Worm (Caenorhabditis elegans): ENCODE measurements around the gene try-14.

try-14 gene

DNA sequence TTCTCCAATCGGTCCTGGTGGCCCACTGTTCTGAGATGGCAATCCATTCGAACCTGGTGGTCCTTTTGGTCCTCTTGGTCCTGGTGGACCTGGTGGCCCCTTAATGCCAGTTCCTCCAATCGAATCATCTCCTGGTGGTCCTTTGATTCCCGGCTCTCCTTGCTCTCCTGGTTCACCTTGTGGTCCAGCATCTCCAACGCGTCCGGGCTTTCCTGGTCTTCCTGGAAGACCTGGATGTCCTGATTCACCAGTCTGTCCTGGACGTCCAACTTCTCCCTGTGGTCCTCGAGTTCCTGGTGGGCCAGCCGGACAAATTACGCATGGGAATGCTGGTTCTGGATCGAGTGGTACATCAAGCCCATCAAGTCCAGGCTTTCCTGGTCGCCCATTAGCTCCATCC lies 41.5 kb upstream of the try-14 start:
- no peak for TF ChIP-seq nhr-237 (tag; optimal IDR thresholded peaks at IDR 0.05)
- TF ChIP-seq egl-27 (tag; optimal IDR thresholded peaks at IDR 0.05) = no peak
- no peak for TF ChIP-seq nhr-43 (tag; optimal IDR thresholded peaks at IDR 0.05; ENCODE audit: poor library complexity, severe bottlenecking)
- no peak for TF ChIP-seq ZK546.5 (tag; optimal IDR thresholded peaks at IDR 0.05)
- no peak for TF ChIP-seq daf-12 (tag; optimal IDR thresholded peaks at IDR 0.05)
- TF ChIP-seq ztf-11 (tag; optimal IDR thresholded peaks at IDR 0.05) = no peak
- TF ChIP-seq mdl-1 (tag; optimal IDR thresholded peaks at IDR 0.05) = no peak
- TF ChIP-seq fkh-2 (tag; optimal IDR thresholded peaks at IDR 0.05) = no peak
- TF ChIP-seq ceh-16 (tag; optimal IDR thresholded peaks at IDR 0.05) = no peak
- TF ChIP-seq tbx-2 (tag; optimal IDR thresholded peaks at IDR 0.05) = no peak

DNA sequence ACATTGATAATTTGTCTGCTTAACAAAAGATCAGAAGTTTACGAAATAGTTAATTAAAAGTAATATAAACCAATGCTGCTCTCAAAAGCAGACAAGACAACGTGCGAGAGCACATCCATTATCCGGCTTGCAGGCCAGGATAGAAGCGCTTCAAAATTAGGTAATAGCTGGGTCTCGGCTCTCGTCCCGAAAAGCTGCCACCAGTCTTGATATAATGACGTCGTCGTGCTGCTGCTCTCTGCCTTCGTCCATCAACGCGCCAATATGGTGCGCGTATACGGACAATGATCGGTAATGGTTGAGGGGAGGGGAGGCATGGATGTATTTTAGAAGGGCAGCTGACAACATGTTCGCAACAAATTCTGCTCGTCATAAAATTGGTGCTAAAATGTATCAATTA lies 39.1 kb upstream of the try-14 start:
- TF ChIP-seq nhr-76 (tag; optimal IDR thresholded peaks at IDR 0.05) = no peak
- TF ChIP-seq lin-15B (tag; optimal IDR thresholded peaks at IDR 0.05) = no peak

DNA sequence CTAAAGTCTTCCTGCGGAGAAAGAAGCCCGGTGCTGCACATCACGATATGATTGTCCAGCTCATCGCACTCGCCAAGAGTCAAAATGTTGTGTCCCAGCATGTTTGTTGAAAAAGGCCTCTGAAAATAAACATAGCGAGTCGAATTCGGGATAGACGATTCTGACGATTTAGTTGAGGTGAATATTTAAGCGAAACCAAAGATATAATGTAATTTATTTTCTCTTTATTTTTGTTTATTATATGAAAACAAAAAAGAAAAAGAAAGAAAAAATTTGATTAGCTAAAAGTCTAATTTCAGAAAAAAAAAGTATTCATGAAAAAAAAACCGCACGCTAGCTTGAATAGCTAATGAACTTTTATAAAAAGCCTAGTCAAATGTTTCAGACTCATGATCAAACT lies 37.2 kb upstream of the try-14 start, which contains the start of gene ceh-14:
Gene ceh-14, minus strand, starts transcription at position 101 of the 400 bp plus-strand sequence.
- TF ChIP-seq ztf-11 (tag; optimal IDR thresholded peaks at IDR 0.05) = no peak
- TF ChIP-seq lin-39 (tag; optimal IDR thresholded peaks at IDR 0.05) = no peak
- no peak for TF ChIP-seq unc-62 (GFP tag; optimal IDR thresholded peaks at IDR 0.05)
- TF ChIP-seq hmg-11 (tag; optimal IDR thresholded peaks at IDR 0.05) = no peak
- no peak for TF ChIP-seq nhr-25 (tag; optimal IDR thresholded peaks at IDR 0.05)
- no peak for TF ChIP-seq fkh-10 (GFP tag; optimal IDR thresholded peaks at IDR 0.05)
- no peak for TF ChIP-seq ceh-82 (tag; optimal IDR thresholded peaks at IDR 0.05)
- no peak for TF ChIP-seq ZK546.5 (tag; optimal IDR thresholded peaks at IDR 0.05)
- no peak for TF ChIP-seq eor-1 (tag; optimal IDR thresholded peaks at IDR 0.05)
- no peak for TF ChIP-seq aly-2 (tag; optimal IDR thresholded peaks at IDR 0.05)
- no peak for TF ChIP-seq nhr-11 (tag; optimal IDR thresholded peaks at IDR 0.05)
- TF ChIP-seq ama-1 (optimal IDR thresholded peaks at IDR 0.05) = no peak
- no peak for TF ChIP-seq nhr-237 (tag; optimal IDR thresholded peaks at IDR 0.05)
- TF ChIP-seq ceh-28 (tag; optimal IDR thresholded peaks at IDR 0.05) = no peak

DNA sequence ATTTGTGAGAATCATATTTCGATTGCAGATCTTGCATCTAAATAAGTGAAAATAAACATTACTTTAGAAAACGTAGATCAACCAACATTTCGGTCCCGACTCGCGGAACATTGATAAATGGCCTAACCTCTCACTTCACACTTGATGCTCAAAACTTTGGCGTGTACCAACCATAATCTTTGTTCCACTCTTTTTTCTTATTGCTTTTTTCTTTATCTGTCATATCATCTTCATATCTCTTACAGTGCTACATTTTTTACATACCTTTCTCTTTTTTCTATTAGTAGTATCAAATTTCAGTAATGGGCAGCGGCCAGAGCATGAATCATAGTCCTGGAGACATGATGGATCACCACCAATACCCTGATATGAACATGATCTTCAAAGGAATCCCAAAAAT lies 29.9 kb upstream of the try-14 start, which contains the start of gene F46C8.3:
Gene F46C8.3, plus strand, starts transcription at position 301 of the 400 bp plus-strand sequence.
- TF ChIP-seq nhr-77 (tag; optimal IDR thresholded peaks at IDR 0.05) = no peak
- TF ChIP-seq zag-1 (tag; optimal IDR thresholded peaks at IDR 0.05) = no peak
- TF ChIP-seq fos-1 (tag; optimal IDR thresholded peaks at IDR 0.05) = no peak
- no peak for TF ChIP-seq eor-1 (tag; optimal IDR thresholded peaks at IDR 0.05)
- no peak for TF ChIP-seq ztf-4 (tag; optimal IDR thresholded peaks at IDR 0.05)
- TF ChIP-seq sea-2 (GFP tag; optimal IDR thresholded peaks at IDR 0.05) = no peak

DNA sequence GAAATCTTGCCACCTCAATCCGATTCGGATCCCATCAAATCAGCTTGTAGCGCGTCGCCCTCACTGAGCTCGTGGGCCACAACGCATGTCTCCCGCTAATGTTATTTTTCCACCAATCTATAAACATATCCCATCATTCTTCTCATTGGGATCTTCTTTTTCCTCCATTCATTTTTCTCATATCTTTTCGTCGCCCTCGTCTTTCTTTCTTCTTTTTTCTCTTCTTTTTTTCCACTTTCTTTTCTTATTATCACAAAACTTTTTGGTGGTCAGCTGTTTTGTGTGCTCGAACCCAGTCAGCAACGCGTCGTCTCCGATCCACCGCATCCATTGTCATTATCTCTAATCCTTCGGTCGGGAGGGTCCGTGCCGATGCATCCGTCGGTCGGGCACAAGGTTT lies 28.4 kb upstream of the try-14 start:
- no peak for TF ChIP-seq R02D3.7 (tag; optimal IDR thresholded peaks at IDR 0.05)
- TF ChIP-seq nfya-1 (tag; optimal IDR thresholded peaks at IDR 0.05; ENCODE audit: insufficient read depth) = peak; percentile 27
- no peak for TF ChIP-seq lin-39 (tag; optimal IDR thresholded peaks at IDR 0.05)

DNA sequence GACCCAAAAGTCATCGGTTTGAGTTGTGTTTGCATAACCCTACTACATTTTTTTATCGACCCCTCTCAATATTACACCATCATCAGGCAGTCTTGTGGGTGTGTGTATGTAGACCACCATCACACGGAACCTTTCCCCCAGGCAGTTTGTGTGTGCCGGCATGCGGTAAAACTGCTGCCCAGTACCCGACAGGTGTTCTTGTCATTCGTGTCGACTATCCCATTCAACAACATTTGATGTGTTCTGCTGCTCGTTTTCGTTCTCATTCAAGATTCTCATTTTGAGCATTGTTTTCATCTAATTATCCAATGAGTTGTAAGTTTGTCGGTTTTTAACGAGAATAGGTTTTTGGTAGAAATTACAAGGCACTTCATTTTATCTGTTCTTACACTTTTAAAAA lies 27.2 kb upstream of the try-14 start:
- TF ChIP-seq ceh-28 (tag; optimal IDR thresholded peaks at IDR 0.05) = no peak
- peak; percentile 93 for TF ChIP-seq egl-5 (tag; optimal IDR thresholded peaks at IDR 0.05)
- no peak for TF ChIP-seq elt-1 (tag; optimal IDR thresholded peaks at IDR 0.05)
- TF ChIP-seq ceh-82 (tag; optimal IDR thresholded peaks at IDR 0.05) = no peak
- peak; percentile 14 for TF ChIP-seq lin-39 (tag; optimal IDR thresholded peaks at IDR 0.05)

DNA sequence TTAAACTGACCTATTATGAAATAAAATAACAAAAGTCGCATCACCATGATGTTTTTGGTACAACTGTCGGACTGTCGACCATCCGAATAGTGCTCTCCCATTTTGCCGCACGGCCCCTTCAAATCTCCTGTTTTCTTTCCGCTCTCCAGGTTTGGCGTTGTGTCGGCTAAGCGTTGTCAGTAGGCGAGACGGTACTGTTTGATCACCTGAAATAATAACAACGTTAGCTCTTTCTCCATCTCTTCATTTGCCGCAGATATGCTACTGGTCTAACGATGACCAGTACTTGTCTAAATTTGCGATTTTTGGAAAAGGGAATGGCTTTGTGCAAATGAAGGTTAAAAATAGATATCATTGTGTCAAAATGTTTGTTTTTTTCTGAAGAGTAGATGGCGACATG lies 24.2 kb upstream of the try-14 start, which contains the start of gene chts-1:
Gene chts-1, minus strand, starts transcription at position 101 of the 400 bp plus-strand sequence.
- TF ChIP-seq fos-1 (tag; optimal IDR thresholded peaks at IDR 0.05) = no peak
- no peak for TF ChIP-seq elt-3 (tag; optimal IDR thresholded peaks at IDR 0.05)
- TF ChIP-seq egl-5 (tag; optimal IDR thresholded peaks at IDR 0.05) = no peak
- no peak for TF ChIP-seq pha-4 (tag; optimal IDR thresholded peaks at IDR 0.05)
- no peak for TF ChIP-seq ztf-4 (tag; optimal IDR thresholded peaks at IDR 0.05)
- no peak for TF ChIP-seq fkh-2 (tag; optimal IDR thresholded peaks at IDR 0.05)
- no peak for TF ChIP-seq mdl-1 (tag; optimal IDR thresholded peaks at IDR 0.05)
